Worm (Caenorhabditis elegans) whole organism, L4 larva: ENCODE measurements around the gene oga-1.
"Not testable (repeated sequence)": the region's sequence is repeated elsewhere in the genome, so short reads cannot be mapped to it uniquely, and the experiment has no call there.

Source experiments
- F26F4.8 ChIP-seq: fragments of 200-800 bp; sonication (Bioruptor generic); conservative IDR thresholded peaks from 2 replicates; pipeline ENCODE4 v1.3.6; 2022; ENCODE audit warnings: missing genetic modification characterization, missing compliant biosample characterization
- F44E2.7 ChIP-seq: fragments of 200-800 bp; sonication (Bioruptor generic); IDR thresholded peaks from 2 replicates; pipeline ENCODE4 v2.1.2; 2022; ENCODE audit warnings: missing genetic modification characterization, missing compliant biosample characterization
- R02D3.7 ChIP-seq: fragments of 150-350 bp; sonication (generic microtip); optimal IDR thresholded peaks from 3 replicates; lab custom pipeline; 2014; ENCODE audit warnings: missing biosample characterization, missing genetic modification characterization
- T20F7.1 ChIP-seq: fragments of 200-800 bp; sonication (Bioruptor generic); optimal IDR thresholded peaks from 2 replicates; lab custom pipeline; 2018; ENCODE audit warnings: mild to moderate bottlenecking, missing genetic modification characterization, missing compliant biosample characterization
- T26A8.4 ChIP-seq: fragments of 200-800 bp; sonication (Bioruptor generic); IDR thresholded peaks from 2 replicates; pipeline ENCODE4 v1.3.6; 2022; ENCODE audit warnings: missing genetic modification characterization, missing compliant biosample characterization
- Y48G9A.11 ChIP-seq: fragments of 200-800 bp; sonication (Bioruptor generic); IDR thresholded peaks from 2 replicates; pipeline ENCODE4 v1.3.6; 2022; ENCODE audit warnings: missing genetic modification reagents, missing genetic modification characterization, missing compliant biosample characterization
- ZK337.2 ChIP-seq: fragments of 200-800 bp; sonication (Bioruptor generic); IDR thresholded peaks from 2 replicates; pipeline ENCODE4 v1.3.6; 2022; ENCODE audit warnings: missing genetic modification reagents, missing genetic modification characterization, missing compliant biosample characterization
- arid-1 ChIP-seq: fragments of 200-800 bp; sonication (Bioruptor generic); conservative IDR thresholded peaks from 2 replicates; pipeline ENCODE4 v1.3.6; 2022; ENCODE audit warnings: missing genetic modification reagents, missing genetic modification characterization, missing compliant biosample characterization
- ceh-82 ChIP-seq: sonication (generic microtip); optimal IDR thresholded peaks from 2 replicates; lab custom pipeline; 2017; ENCODE audit warnings: missing biosample characterization, missing genetic modification characterization
- daf-8 ChIP-seq: fragments of 200-800 bp; sonication (Bioruptor generic); IDR thresholded peaks from 2 replicates; pipeline ENCODE4 v1.3.6; 2022; ENCODE audit warnings: missing genetic modification characterization, missing compliant biosample characterization
- dmd-8 ChIP-seq: fragments of 200-800 bp; sonication (Bioruptor generic); IDR thresholded peaks from 2 replicates; pipeline ENCODE4 v1.3.6; 2022; ENCODE audit warnings: missing genetic modification characterization, missing compliant biosample characterization
- dpl-1 ChIP-seq: fragments of 150-350 bp; optimal IDR thresholded peaks from 2 replicates; lab custom pipeline; 2014; ENCODE audit warnings: missing biosample characterization, missing genetic modification reagents, missing genetic modification characterization
- dve-1 ChIP-seq: sonication (generic microtip); optimal IDR thresholded peaks from 2 replicates; lab custom pipeline; 2017; ENCODE audit warnings: antibody characterized with exemption, mild to moderate bottlenecking, missing genetic modification characterization, missing compliant biosample characterization; ENCODE audit not compliant: insufficient read depth
- hmg-1.1 ChIP-seq: fragments of 200-800 bp; sonication (Bioruptor generic); IDR thresholded peaks from 2 replicates; pipeline ENCODE4 v1.3.6; 2022; ENCODE audit warnings: missing genetic modification reagents, missing genetic modification characterization, missing compliant biosample characterization
- jun-1 ChIP-seq: fragments of 150-350 bp; optimal IDR thresholded peaks from 2 replicates; lab custom pipeline; 2014; ENCODE audit warnings: missing biosample characterization, missing genetic modification reagents, missing genetic modification characterization
- lim-7 ChIP-seq: fragments of 200-800 bp; sonication (Bioruptor generic); IDR thresholded peaks from 2 replicates; pipeline ENCODE4 v1.3.6; 2022; ENCODE audit warnings: missing genetic modification characterization, missing compliant biosample characterization
- lin-1 ChIP-seq: fragments of 200-800 bp; sonication (Bioruptor generic); IDR thresholded peaks from 2 replicates; pipeline ENCODE4 v1.3.6; 2022; ENCODE audit warnings: missing genetic modification reagents, missing genetic modification characterization, missing compliant biosample characterization
- lin-15B ChIP-seq: fragments of 150-350 bp; sonication (generic microtip); optimal IDR thresholded peaks from 3 replicates; lab custom pipeline; 2014; ENCODE audit warnings: missing biosample characterization, missing genetic modification characterization
- nhr-10 ChIP-seq: fragments of 150-350 bp; optimal IDR thresholded peaks from 2 replicates; lab custom pipeline; 2014; ENCODE audit warnings: missing biosample characterization, missing genetic modification characterization
- nhr-102 ChIP-seq: sonication (generic microtip); optimal IDR thresholded peaks from 2 replicates; lab custom pipeline; 2016; ENCODE audit warnings: mild to moderate bottlenecking, missing genetic modification characterization, moderate library complexity, missing compliant biosample characterization
- nhr-237 ChIP-seq: sonication (generic microtip); optimal IDR thresholded peaks from 2 replicates; lab custom pipeline; 2017; ENCODE audit warnings: missing biosample characterization, missing genetic modification characterization
- nhr-25 ChIP-seq: sonication (generic microtip); optimal IDR thresholded peaks from 2 replicates; lab custom pipeline; 2017; ENCODE audit warnings: missing genetic modification characterization, mild to moderate bottlenecking, missing compliant biosample characterization, antibody characterized with exemption, moderate library complexity, borderline replicate concordance; ENCODE audit not compliant: insufficient read depth
- nhr-41 ChIP-seq: fragments of 200-800 bp; sonication (Bioruptor generic); IDR thresholded peaks from 2 replicates; pipeline ENCODE4 v1.3.6; 2022; ENCODE audit warnings: missing genetic modification reagents, missing genetic modification characterization, missing compliant biosample characterization
- nhr-48 ChIP-seq: sonication (generic microtip); optimal IDR thresholded peaks from 2 replicates; lab custom pipeline; 2016; ENCODE audit warnings: mild to moderate bottlenecking, missing genetic modification characterization, missing compliant biosample characterization
- nhr-6 ChIP-seq: fragments of 150-350 bp; optimal IDR thresholded peaks from 2 replicates; lab custom pipeline; 2014; ENCODE audit warnings: missing biosample characterization, missing genetic modification characterization
- nhr-77 ChIP-seq: fragments of 150-350 bp; optimal IDR thresholded peaks from 2 replicates; lab custom pipeline; 2014; ENCODE audit warnings: missing biosample characterization, missing genetic modification characterization
- pha-4 ChIP-seq, 2 experiments: fragments of 150-350 bp in 1 of 2; fragments of 200-800 bp in 1 of 2; sonication (Bioruptor generic) in 1 of 2; IDR thresholded peaks in 1 of 2; optimal IDR thresholded peaks in 1 of 2; 2 replicates each; pipeline versions ENCODE4 v1.3.6 to Lab custom; 2014 to 2022; ENCODE audit warnings: missing genetic modification characterization in 2 of 2, missing genetic modification reagents in 2 of 2, missing biosample characterization in 1 of 2, missing compliant biosample characterization in 1 of 2
- skn-1 ChIP-seq: fragments of 150-350 bp; optimal IDR thresholded peaks from 2 replicates; lab custom pipeline; 2014; ENCODE audit warnings: missing biosample characterization, missing genetic modification characterization
- snpc-1.2 ChIP-seq: fragments of 200-800 bp; sonication (Bioruptor generic); IDR thresholded peaks from 2 replicates; pipeline ENCODE4 v1.3.6; 2022; ENCODE audit warnings: missing genetic modification reagents, missing genetic modification characterization, missing compliant biosample characterization
- snpc-4 ChIP-seq: fragments of 150-350 bp; optimal IDR thresholded peaks from 2 replicates; lab custom pipeline; 2014; ENCODE audit warnings: missing biosample characterization, missing genetic modification characterization
- tra-1 ChIP-seq: fragments of 200-800 bp; sonication (Bioruptor generic); IDR thresholded peaks from 2 replicates; pipeline ENCODE4 v1.3.6; 2022; ENCODE audit warnings: missing genetic modification reagents, missing genetic modification characterization, missing compliant biosample characterization
- unc-62 ChIP-seq, 3 experiments: fragments of 150-350 bp in 1 of 3; sonication (generic microtip); optimal IDR thresholded peaks in 2 of 3; peaks in 1 of 3; 1 replicate in 1 of 3; 2 replicates in 2 of 3; lab custom pipeline; 2014 to 2017; ENCODE audit warnings: missing biosample characterization in 3 of 3, missing genetic modification characterization in 3 of 3, missing genetic modification reagents in 3 of 3, missing genotype in 1 of 3
- vab-7 ChIP-seq: fragments of 200-800 bp; sonication (Bioruptor generic); IDR thresholded peaks from 2 replicates; pipeline ENCODE4 v1.3.6; 2022; ENCODE audit warnings: missing genetic modification reagents, missing genetic modification characterization, missing compliant biosample characterization
- zip-11 ChIP-seq: fragments of 200-800 bp; sonication (Bioruptor generic); IDR thresholded peaks from 2 replicates; pipeline ENCODE4 v1.3.6; 2022; ENCODE audit warnings: missing genetic modification characterization, missing compliant biosample characterization
- zip-2 ChIP-seq: fragments of 150-350 bp; optimal IDR thresholded peaks from 2 replicates; lab custom pipeline; 2014; ENCODE audit warnings: missing biosample characterization, missing genetic modification characterization
- ztf-7 ChIP-seq: fragments of 150-350 bp; optimal IDR thresholded peaks from 2 replicates; lab custom pipeline; 2014; ENCODE audit warnings: missing biosample characterization, missing genetic modification characterization

Gene oga-1

ce11 chrX:9337832-9338231, 9.4 kb downstream of the oga-1 start (continued):
- TF ChIP-seq nhr-102 (tag; lab: Kevin White, UChicago): no peak
- TF ChIP-seq tra-1: no peak
- no peak for TF ChIP-seq lin-15B (tag; lab: Kevin White, UChicago)
- no peak for TF ChIP-seq nhr-237
- no peak for TF ChIP-seq zip-11 (GFP tag; lab: Robert Waterston, UW)
- no peak for TF ChIP-seq daf-8 (GFP tag; lab: Robert Waterston, UW)
- no peak for TF ChIP-seq dve-1 (tag; lab: Kevin White, UChicago)
- no peak for TF ChIP-seq ceh-82 (tag; lab: Kevin White, UChicago)
- no peak for TF ChIP-seq R02D3.7 (tag; lab: Kevin White, UChicago)
- TF ChIP-seq T20F7.1 (GFP tag; lab: Kevin White, UChicago): no peak
- no peak for TF ChIP-seq snpc-4
- no peak for TF ChIP-seq jun-1
- no peak for TF ChIP-seq skn-1
- no peak for TF ChIP-seq nhr-48 (tag; lab: Kevin White, UChicago)
- TF ChIP-seq lim-7 (GFP tag; lab: Robert Waterston, UW): 0 out of 2 replicates have a peak, but pooled peaks have one; percentile 23
- no peak for TF ChIP-seq zip-2 (tag; lab: Kevin White, UChicago)
- TF ChIP-seq dpl-1 (GFP tag; lab: Kevin White, UChicago): no peak
- TF ChIP-seq ZK337.2 (GFP tag; lab: Robert Waterston, UW): no peak
- TF ChIP-seq vab-7 (GFP tag; lab: Robert Waterston, UW): no peak
- no peak for TF ChIP-seq snpc-1.2 (GFP tag; lab: Robert Waterston, UW)
- TF ChIP-seq nhr-77 (tag; lab: Kevin White, UChicago): peak; percentile 20
- TF ChIP-seq Y48G9A.11: no peak

ce11 chrX:9336227-9336626, 11.0 kb downstream of the oga-1 start:
- TF ChIP-seq nhr-102 (tag; lab: Kevin White, UChicago) (no peak), nhr-25 (tag; lab: Kevin White, UChicago) (no peak), ztf-7 (tag; lab: Kevin White, UChicago) (no peak), hmg-1.1 (GFP tag; lab: Robert Waterston, UW) (no peak), nhr-6 (tag; lab: Kevin White, UChicago) (no peak), T20F7.1 (GFP tag; lab: Kevin White, UChicago) (no peak), T26A8.4 (GFP tag; lab: Robert Waterston, UW) (no peak), unc-62 (GFP tag; optimal IDR thresholded peaks at IDR 0.05 in 1 of 2; lab: Kevin White, UChicago) (peak in 1 of 2 experiments; percentile 75), unc-62 (tag; optimal IDR thresholded peaks at IDR 0.05; lab: Kevin White, UChicago) (no peak)
- TF ChIP-seq, all 104 proteins: peak for 1

ce11 chrX:9330721-9331212, 16.5 kb downstream of the oga-1 start, which contains the start of gene T20B5.2:
Gene T20B5.2, plus strand, starts transcription at chrX:9331162.
- TF ChIP-seq unc-62 (GFP tag; optimal IDR thresholded peaks at IDR 0.05 in 1 of 2; lab: Kevin White, UChicago) (peak in 1 of 2 experiments; percentile 65), unc-62 (tag; optimal IDR thresholded peaks at IDR 0.05; lab: Kevin White, UChicago) (no peak), nhr-10 (tag; lab: Kevin White, UChicago) (no peak), F26F4.8 (GFP tag; lab: Robert Waterston, UW) (0 out of 2 replicates have a peak, but pooled peaks have one; percentile 21), F44E2.7 (GFP tag; lab: Robert Waterston, UW) (no peak), arid-1 (no peak)

ce11 chrX:9325768-9326167, 21.5 kb downstream of the oga-1 start:
- peak; percentile 52; the same call in 1 of the 2 replicates for TF ChIP-seq Y48G9A.11
- peak; percentile 32; the same call in 1 of the 2 replicates for TF ChIP-seq nhr-41 (GFP tag; lab: Robert Waterston, UW)
- peak; percentile 84 for TF ChIP-seq snpc-1.2 (GFP tag; lab: Robert Waterston, UW)
- TF ChIP-seq dmd-8 (GFP tag; lab: Robert Waterston, UW): peak; percentile 75; the same call in 1 of the 2 replicates
- peak; percentile 62; the same call in 1 of the 2 replicates for TF ChIP-seq pha-4 (GFP tag; IDR thresholded peaks at IDR 0.05; lab: Robert Waterston, UW)
- TF ChIP-seq pha-4 (tag; optimal IDR thresholded peaks at IDR 0.05; lab: Kevin White, UChicago): not testable (repeated sequence)
- TF ChIP-seq lin-1 (GFP tag; lab: Robert Waterston, UW): 0 out of 2 replicates have a peak, but pooled peaks have one; percentile 15
